Worm (Caenorhabditis elegans): ENCODE data around the gene vps-15.

The vps-15 gene

DNA sequence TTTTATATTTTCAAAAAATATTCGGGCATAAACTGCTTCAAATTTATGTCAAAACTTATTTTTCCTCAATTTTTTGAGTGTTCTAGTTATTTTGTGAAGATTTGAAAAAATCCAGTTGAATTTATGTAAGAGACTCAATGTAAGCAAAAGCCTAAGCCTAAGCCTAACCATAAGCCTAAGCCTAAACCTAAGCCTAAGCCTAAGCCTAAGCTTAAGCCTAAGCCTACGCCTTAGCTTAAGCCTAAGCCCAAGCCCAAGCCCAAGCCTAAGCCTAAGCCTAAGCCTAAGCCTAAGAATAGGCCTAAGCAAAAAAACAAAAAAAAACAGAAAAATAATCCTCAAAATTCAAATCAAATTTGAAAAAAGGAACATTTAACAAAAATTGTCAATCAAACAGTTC lies 14.5 kb upstream of the vps-15 start:
- TF ChIP-seq pros-1 (tag; optimal IDR thresholded peaks at IDR 0.05) (no peak), dve-1 (tag; optimal IDR thresholded peaks at IDR 0.05) (peak; percentile 56)

DNA sequence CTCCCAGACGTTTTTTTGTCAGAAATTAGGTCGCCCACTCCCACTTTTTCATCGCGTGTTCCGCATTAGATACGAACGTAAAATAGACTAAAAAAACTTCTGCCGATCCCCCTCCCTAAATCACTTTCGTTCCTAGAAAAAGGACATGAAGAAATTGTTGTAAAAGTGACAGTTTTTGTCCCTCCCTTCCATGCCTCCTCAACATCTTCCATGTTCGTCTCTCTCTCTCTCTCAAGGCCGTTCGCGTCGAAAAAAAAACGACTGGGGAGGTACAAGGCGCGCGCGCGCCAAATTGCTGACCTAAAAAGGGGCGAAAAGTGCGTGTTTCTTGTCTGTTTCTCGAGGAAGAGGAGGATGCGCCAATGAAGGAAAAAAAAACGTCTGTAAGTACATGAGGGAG lies 13.1 kb upstream of the vps-15 start:
- no peak for TF ChIP-seq che-1 (tag; optimal IDR thresholded peaks at IDR 0.05)
- no peak for TF ChIP-seq hlh-30 (tag; optimal IDR thresholded peaks at IDR 0.05; ENCODE audit: insufficient read depth)
- TF ChIP-seq ceh-34 (tag; optimal IDR thresholded peaks at IDR 0.05), result no peak
- no peak for TF ChIP-seq ceh-2 (tag; optimal IDR thresholded peaks at IDR 0.05)
- no peak for TF ChIP-seq ceh-48 (tag; optimal IDR thresholded peaks at IDR 0.05)

DNA sequence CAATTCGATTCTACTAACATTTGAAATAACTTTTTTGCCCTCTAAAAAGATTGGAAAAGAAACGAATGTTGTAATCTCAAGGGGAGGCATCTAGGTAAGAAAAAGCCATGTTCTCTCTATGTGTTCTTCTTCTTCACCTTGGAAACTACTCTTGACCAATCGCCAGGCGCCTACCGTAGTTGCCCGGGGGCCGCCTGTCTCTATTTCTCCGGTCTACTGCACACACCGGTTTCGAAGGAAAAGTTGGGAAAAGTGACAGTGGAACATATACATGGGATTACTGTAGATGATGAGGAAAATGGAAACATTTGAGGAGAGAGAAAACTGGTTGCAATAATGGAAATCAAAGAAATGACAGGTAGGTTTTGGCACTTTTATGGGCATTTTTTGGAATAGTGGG lies 10.8 kb upstream of the vps-15 start:
- TF ChIP-seq nhr-11 (tag; optimal IDR thresholded peaks at IDR 0.05) (no peak), hlh-15 (tag; optimal IDR thresholded peaks at IDR 0.05) (no peak), hlh-8 (tag; optimal IDR thresholded peaks at IDR 0.05) (no peak), dmd-4 (tag; optimal IDR thresholded peaks at IDR 0.05; ENCODE audit: borderline replicate concordance) (no peak), ceh-45 (GFP tag; IDR thresholded peaks at IDR 0.05) (no peak), fkh-10 (GFP tag; optimal IDR thresholded peaks at IDR 0.05) (no peak), K02D7.2 (tag; optimal IDR thresholded peaks at IDR 0.05) (no peak), elt-4 (tag; optimal IDR thresholded peaks at IDR 0.05) (no peak), ttx-3 (tag; optimal IDR thresholded peaks at IDR 0.05) (no peak), sox-4 (tag; optimal IDR thresholded peaks at IDR 0.05) (no peak), hlh-13 (GFP tag; optimal IDR thresholded peaks at IDR 0.05) (no peak), npax-4 (tag; optimal IDR thresholded peaks at IDR 0.05) (no peak), zip-5 (tag; optimal IDR thresholded peaks at IDR 0.05) (no peak)

DNA sequence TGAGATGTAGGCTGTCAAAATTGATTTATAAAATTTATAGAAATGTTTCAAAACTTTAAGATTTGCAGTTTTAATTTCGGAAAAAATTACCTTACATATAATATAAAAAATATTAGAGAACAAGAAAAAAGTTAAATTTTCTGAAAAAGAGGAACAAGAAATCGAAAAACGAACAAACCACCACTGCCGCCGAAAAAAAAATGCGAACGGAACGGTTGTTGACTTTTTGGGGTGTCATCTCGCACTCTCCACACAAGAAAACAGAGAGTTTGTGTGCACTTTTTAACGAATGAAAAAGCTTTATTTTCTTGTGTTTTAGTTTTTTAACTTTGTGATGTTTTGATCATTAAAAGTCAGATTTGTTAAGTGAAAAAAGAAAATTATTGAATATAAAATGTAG lies 9.6 kb upstream of the vps-15 start:
- TF ChIP-seq npax-4 (tag; optimal IDR thresholded peaks at IDR 0.05) (no peak), sox-2 (GFP tag; IDR thresholded peaks at IDR 0.05) (no peak), ceh-45 (GFP tag; IDR thresholded peaks at IDR 0.05) (no peak), unc-86 (tag; optimal IDR thresholded peaks at IDR 0.05) (no peak), odd-2 (tag; optimal IDR thresholded peaks at IDR 0.05) (no peak), pat-9 (tag; optimal IDR thresholded peaks at IDR 0.05) (no peak), lin-11 (tag; optimal IDR thresholded peaks at IDR 0.05) (no peak), pha-2 (tag; optimal IDR thresholded peaks at IDR 0.05) (no peak)

DNA sequence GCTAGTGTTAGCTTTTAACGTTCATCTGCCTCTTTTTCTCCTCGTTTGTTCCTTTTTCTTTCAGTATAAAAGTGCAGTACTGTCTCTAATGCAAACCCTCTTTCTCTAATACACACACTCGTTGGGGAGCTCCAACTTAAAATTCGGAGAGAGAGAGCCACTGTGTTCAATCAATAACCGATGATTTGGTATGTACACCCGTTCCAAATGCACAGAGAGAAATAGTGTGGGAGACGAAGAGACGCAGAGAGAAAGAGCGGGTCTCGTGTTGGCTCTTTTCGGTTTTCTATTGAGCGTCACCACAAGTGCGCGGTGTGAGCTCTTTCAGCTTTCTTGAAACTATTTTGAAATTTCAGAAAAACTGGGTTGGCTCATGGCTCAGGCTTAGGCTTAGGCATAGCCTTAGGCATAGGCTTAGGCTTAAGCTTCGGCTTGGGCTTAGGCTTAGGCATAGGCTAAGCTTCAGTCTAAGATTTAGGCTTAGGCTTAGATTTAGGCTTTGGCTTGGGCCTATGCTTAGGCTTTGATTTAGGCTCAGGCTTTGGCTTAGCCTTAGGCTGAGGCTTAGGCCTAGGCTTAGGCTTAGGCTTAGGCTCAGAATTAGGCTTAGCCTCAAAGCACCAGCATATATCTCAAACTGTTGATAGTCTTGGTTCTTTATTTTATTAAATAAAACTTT lies 8.1 kb upstream of the vps-15 start:
- TF ChIP-seq ceh-31 (tag; optimal IDR thresholded peaks at IDR 0.05) (no peak), unc-86 (tag; optimal IDR thresholded peaks at IDR 0.05) (no peak), dve-1 (tag; optimal IDR thresholded peaks at IDR 0.05) (peak; percentile 29), ttx-3 (tag; optimal IDR thresholded peaks at IDR 0.05) (no peak), pqm-1 (tag; optimal IDR thresholded peaks at IDR 0.05) (no peak), hlh-30 (tag; optimal IDR thresholded peaks at IDR 0.05; ENCODE audit: insufficient read depth) (peak; percentile 47)

DNA sequence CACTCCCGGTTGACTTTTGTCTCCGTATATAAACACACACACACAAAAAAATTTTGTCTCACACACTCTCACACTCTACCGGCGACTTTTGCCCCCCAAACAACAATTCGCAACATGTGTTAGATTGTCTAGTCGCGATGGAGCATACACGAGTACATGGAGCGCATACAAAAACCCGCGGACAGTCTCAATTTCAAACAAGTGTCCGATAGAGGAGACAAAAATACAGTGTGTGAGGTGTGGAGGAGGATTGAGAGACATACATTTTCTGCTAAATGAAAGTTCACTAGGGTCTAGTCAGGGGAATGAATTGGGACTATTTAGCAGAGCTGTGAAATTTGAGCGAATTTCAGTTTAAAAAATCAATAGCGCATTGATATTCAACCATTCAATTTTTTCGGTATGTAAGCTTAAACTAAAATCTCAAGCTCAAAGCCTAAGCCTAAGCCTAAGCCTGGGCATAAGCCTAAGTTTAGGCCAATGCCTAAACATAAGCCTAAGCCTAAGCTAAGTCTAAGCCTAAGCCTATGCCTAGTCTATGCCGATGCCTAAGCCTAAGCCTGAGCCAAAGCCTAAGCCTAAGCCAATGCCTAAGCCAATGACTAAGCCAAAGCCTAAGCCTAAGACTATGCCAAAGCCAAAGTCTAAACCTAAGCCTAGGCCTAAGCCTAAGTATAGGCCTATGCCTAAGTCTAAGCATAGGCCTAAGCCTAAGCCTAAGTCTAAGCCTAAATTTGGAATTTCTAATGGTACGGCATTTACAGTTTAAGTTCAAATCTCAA lies 7.3 kb upstream of the vps-15 start:
- no peak for TF ChIP-seq hlh-6 (tag; optimal IDR thresholded peaks at IDR 0.05)
- TF ChIP-seq C08G9.2 (tag; optimal IDR thresholded peaks at IDR 0.05), result no peak
- no peak for TF ChIP-seq gmeb-2 (tag; optimal IDR thresholded peaks at IDR 0.05)
- no peak for TF ChIP-seq sox-2 (GFP tag; IDR thresholded peaks at IDR 0.05)
- TF ChIP-seq elt-2 (tag; optimal IDR thresholded peaks at IDR 0.05), result no peak
- TF ChIP-seq dve-1 (tag; optimal IDR thresholded peaks at IDR 0.05), result peak; percentile 14
- TF ChIP-seq ceh-34 (tag; optimal IDR thresholded peaks at IDR 0.05), result peak; percentile 1
- TF ChIP-seq mec-3 (tag; optimal IDR thresholded peaks at IDR 0.05; ENCODE audit: borderline replicate concordance), result no peak

Data from whole organism, late embryonic.